Worm (Caenorhabditis elegans) whole organism, young adult: ENCODE results near the gene ndub-8.

Experiments
- C06A6.2 ChIP-seq: fragments of 200-800 bp; sonication (Bioruptor generic); conservative IDR thresholded peaks from 2 replicates; pipeline ENCODE4 v1.3.6; 2022; ENCODE audit warnings: missing genetic modification characterization, missing compliant biosample characterization
- C17E4.6 ChIP-seq: fragments of 200-800 bp; sonication (Bioruptor generic); IDR thresholded peaks from 2 replicates; pipeline ENCODE4 v1.3.6; 2022; ENCODE audit warnings: missing genetic modification reagents, missing genetic modification characterization, missing compliant biosample characterization
- F49E8.2 ChIP-seq: sonication (generic microtip); optimal IDR thresholded peaks from 3 replicates; lab custom pipeline; 2017; ENCODE audit warnings: missing genetic modification characterization, mild to moderate bottlenecking, missing compliant biosample characterization, antibody characterized with exemption, moderate library complexity; ENCODE audit not compliant: insufficient read depth
- F57A8.1 ChIP-seq: fragments of 200-800 bp; sonication (Bioruptor generic); optimal IDR thresholded peaks from 2 replicates; lab custom pipeline; 2018; ENCODE audit warnings: mild to moderate bottlenecking, missing genetic modification characterization, moderate library complexity, missing compliant biosample characterization
- K11D2.4 ChIP-seq: fragments of 200-800 bp; sonication (Bioruptor generic); IDR thresholded peaks from 2 replicates; pipeline ENCODE4 v1.3.6; 2022; ENCODE audit warnings: missing genetic modification reagents, missing genetic modification characterization, missing compliant biosample characterization
- Y95B8A.8 ChIP-seq: fragments of 200-800 bp; sonication (Bioruptor generic); IDR thresholded peaks from 2 replicates; pipeline ENCODE4 v1.3.6; 2022; ENCODE audit warnings: missing genetic modification reagents, missing genetic modification characterization, missing compliant biosample characterization
- akir-1 ChIP-seq: fragments of 200-800 bp; sonication (Bioruptor generic); optimal IDR thresholded peaks from 2 replicates; lab custom pipeline; 2018; ENCODE audit warnings: mild to moderate bottlenecking, missing genetic modification characterization, moderate library complexity, missing compliant biosample characterization
- athp-1 ChIP-seq: sonication (generic microtip); optimal IDR thresholded peaks from 2 replicates; lab custom pipeline; 2017; ENCODE audit warnings: mild to moderate bottlenecking, missing genetic modification characterization, missing compliant biosample characterization
- attf-5 ChIP-seq: fragments of 200-800 bp; sonication (Bioruptor generic); optimal IDR thresholded peaks from 2 replicates; lab custom pipeline; 2018; ENCODE audit warnings: mild to moderate bottlenecking, missing genetic modification characterization, missing compliant biosample characterization
- bed-1 ChIP-seq: fragments of 200-800 bp; sonication (Bioruptor generic); IDR thresholded peaks from 2 replicates; pipeline ENCODE4 v1.3.6; 2022; ENCODE audit warnings: missing genetic modification reagents, missing genetic modification characterization, missing compliant biosample characterization
- bed-2 ChIP-seq: fragments of 200-800 bp; sonication (Bioruptor generic); IDR thresholded peaks from 2 replicates; pipeline ENCODE4 v1.3.6; 2022; ENCODE audit warnings: missing genetic modification reagents, missing genetic modification characterization, missing compliant biosample characterization
- ccch-3 ChIP-seq: fragments of 200-800 bp; sonication (Bioruptor generic); optimal IDR thresholded peaks from 2 replicates; lab custom pipeline; 2018; ENCODE audit warnings: mild to moderate bottlenecking, missing genetic modification characterization, missing compliant biosample characterization
- cebp-1 ChIP-seq, 2 experiments: fragments of 200-800 bp in 1 of 2; sonication (Bioruptor generic) in 1 of 2; sonication (generic microtip) in 1 of 2; IDR thresholded peaks in 1 of 2; optimal IDR thresholded peaks in 1 of 2; 2 replicates each; pipeline versions ENCODE4 v1.3.6 to Lab custom; 2017 to 2022; ENCODE audit warnings: missing compliant biosample characterization in 2 of 2, missing genetic modification characterization in 2 of 2, mild to moderate bottlenecking in 1 of 2, missing genetic modification reagents in 1 of 2, moderate library complexity in 1 of 2
- ceh-40 ChIP-seq: fragments of 200-800 bp; sonication (Bioruptor generic); IDR thresholded peaks from 2 replicates; pipeline ENCODE4 v1.3.6; 2022; ENCODE audit warnings: missing genetic modification characterization, missing compliant biosample characterization
- dpl-1 ChIP-seq: fragments of 150-350 bp; optimal IDR thresholded peaks from 2 replicates; lab custom pipeline; 2014; ENCODE audit warnings: missing biosample characterization, missing genetic modification reagents, missing genetic modification characterization
- efl-1 ChIP-seq: fragments of 150-350 bp; optimal IDR thresholded peaks from 2 replicates; lab custom pipeline; 2014; ENCODE audit warnings: missing biosample characterization, missing genetic modification reagents, missing genetic modification characterization
- ekl-4 ChIP-seq: fragments of 200-800 bp; sonication (Bioruptor generic); IDR thresholded peaks from 2 replicates; pipeline ENCODE4 v1.3.6; 2022; ENCODE audit warnings: missing genetic modification reagents, missing genetic modification characterization, missing compliant biosample characterization
- ets-4 ChIP-seq: fragments of 200-800 bp; sonication (Bioruptor generic); optimal IDR thresholded peaks from 2 replicates; lab custom pipeline; 2018; ENCODE audit warnings: mild to moderate bottlenecking, missing genetic modification characterization, missing compliant biosample characterization
- him-1 ChIP-seq: sonication (generic microtip); optimal IDR thresholded peaks from 2 replicates; lab custom pipeline; 2016; ENCODE audit warnings: missing genotype, missing genetic modification reagents, missing genetic modification characterization, missing compliant biosample characterization
- hmg-1.2 ChIP-seq: fragments of 200-800 bp; sonication (Bioruptor generic); IDR thresholded peaks from 2 replicates; pipeline ENCODE4 v1.3.6; 2022; ENCODE audit warnings: missing genetic modification reagents, missing genetic modification characterization, missing compliant biosample characterization
- hsf-1 ChIP-seq: fragments of 200-800 bp; sonication (Bioruptor generic); IDR thresholded peaks from 2 replicates; pipeline ENCODE4 v1.3.6; 2022; ENCODE audit warnings: missing genetic modification reagents, missing genetic modification characterization, missing compliant biosample characterization
- let-607 ChIP-seq, 2 experiments: fragments of 200-800 bp in 1 of 2; sonication (Bioruptor generic) in 1 of 2; sonication (generic microtip) in 1 of 2; optimal IDR thresholded peaks; 2 replicates each; lab custom pipeline; 2016 to 2018; ENCODE audit warnings: mild to moderate bottlenecking in 2 of 2, missing compliant biosample characterization in 2 of 2, missing genetic modification characterization in 2 of 2, moderate library complexity in 2 of 2, missing genotype in 1 of 2
- lin-35 ChIP-seq, 3 experiments: fragments of 150-350 bp in 2 of 3; sonication (generic microtip) in 1 of 3; optimal IDR thresholded peaks; 2 replicates each; lab custom pipeline; 2014 to 2018; ENCODE audit warnings: missing biosample characterization in 3 of 3, missing genetic modification characterization in 3 of 3, missing genetic modification reagents in 3 of 3
- lin-54 ChIP-seq: fragments of 200-800 bp; sonication (Bioruptor generic); optimal IDR thresholded peaks from 2 replicates; lab custom pipeline; 2018; ENCODE audit warnings: mild to moderate bottlenecking, missing genetic modification characterization, missing compliant biosample characterization
- lsl-1 ChIP-seq: fragments of 200-800 bp; sonication (Bioruptor generic); optimal IDR thresholded peaks from 2 replicates; lab custom pipeline; 2018; ENCODE audit warnings: mild to moderate bottlenecking, missing genetic modification characterization, moderate library complexity, missing compliant biosample characterization
- madf-6 ChIP-seq: fragments of 200-800 bp; sonication (Bioruptor generic); IDR thresholded peaks from 2 replicates; pipeline ENCODE4 v1.3.6; 2022; ENCODE audit warnings: missing genetic modification reagents, missing genetic modification characterization, missing compliant biosample characterization
- nfyb-1 ChIP-seq: fragments of 200-800 bp; sonication (Bioruptor generic); IDR thresholded peaks from 2 replicates; pipeline ENCODE4 v1.3.6; 2022; ENCODE audit warnings: missing genetic modification reagents, missing genetic modification characterization, missing compliant biosample characterization
- nhr-179 ChIP-seq: sonication (generic microtip); optimal IDR thresholded peaks from 2 replicates; lab custom pipeline; 2016; ENCODE audit warnings: mild to moderate bottlenecking, missing genetic modification characterization, missing compliant biosample characterization
- nhr-80 ChIP-seq: sonication (generic microtip); optimal IDR thresholded peaks from 2 replicates; lab custom pipeline; 2016; ENCODE audit warnings: missing genetic modification characterization, missing compliant biosample characterization
- pbrm-1 ChIP-seq: fragments of 200-800 bp; sonication (Bioruptor generic); IDR thresholded peaks from 2 replicates; pipeline ENCODE4 v1.3.6; 2022; ENCODE audit warnings: missing genetic modification reagents, missing genetic modification characterization, missing compliant biosample characterization
- rcor-1 ChIP-seq: fragments of 200-800 bp; sonication (Bioruptor generic); IDR thresholded peaks from 2 replicates; pipeline ENCODE4 v1.3.6; 2022; ENCODE audit warnings: missing genetic modification reagents, missing genetic modification characterization, missing compliant biosample characterization
- repo-1 ChIP-seq: sonication (generic microtip); optimal IDR thresholded peaks from 2 replicates; lab custom pipeline; 2017; ENCODE audit warnings: mild to moderate bottlenecking, missing genetic modification characterization, missing compliant biosample characterization
- rpc-1 ChIP-seq, 2 experiments: fragments of 150-350 bp in 1 of 2; sonication (generic microtip) in 1 of 2; optimal IDR thresholded peaks; 2 replicates each; lab custom pipeline; 2014 to 2018; ENCODE audit warnings: missing biosample characterization in 1 of 2, missing genetic modification characterization in 1 of 2, missing genetic modification reagents in 1 of 2, missing genotype in 1 of 2
- snpc-1.3 ChIP-seq: sonication (generic microtip); optimal IDR thresholded peaks from 2 replicates; lab custom pipeline; 2017; ENCODE audit warnings: missing genetic modification characterization, mild to moderate bottlenecking, missing compliant biosample characterization, antibody characterized with exemption, moderate library complexity, missing genotype, missing genetic modification reagents; ENCODE audit not compliant: insufficient read depth
- somi-1 ChIP-seq: fragments of 200-800 bp; sonication (Bioruptor generic); optimal IDR thresholded peaks from 2 replicates; lab custom pipeline; 2018; ENCODE audit warnings: mild to moderate bottlenecking, missing genetic modification characterization, missing compliant biosample characterization
- unc-130 ChIP-seq: sonication (generic microtip); optimal IDR thresholded peaks from 2 replicates; lab custom pipeline; 2016; ENCODE audit warnings: missing genetic modification reagents, missing genetic modification characterization, missing compliant biosample characterization
- unc-62 ChIP-seq: fragments of 150-350 bp; optimal IDR thresholded peaks from 2 replicates; lab custom pipeline; 2014; ENCODE audit warnings: missing biosample characterization, missing genetic modification reagents, missing genetic modification characterization
- zim-3 ChIP-seq: sonication (generic microtip); optimal IDR thresholded peaks from 2 replicates; lab custom pipeline; 2017; ENCODE audit warnings: mild to moderate bottlenecking, missing genetic modification characterization, moderate library complexity, missing compliant biosample characterization
- ztf-3 ChIP-seq: fragments of 200-800 bp; sonication (Bioruptor generic); optimal IDR thresholded peaks from 2 replicates; lab custom pipeline; 2018; ENCODE audit warnings: mild to moderate bottlenecking, missing genetic modification characterization, missing compliant biosample characterization

The ndub-8 gene

DNA sequence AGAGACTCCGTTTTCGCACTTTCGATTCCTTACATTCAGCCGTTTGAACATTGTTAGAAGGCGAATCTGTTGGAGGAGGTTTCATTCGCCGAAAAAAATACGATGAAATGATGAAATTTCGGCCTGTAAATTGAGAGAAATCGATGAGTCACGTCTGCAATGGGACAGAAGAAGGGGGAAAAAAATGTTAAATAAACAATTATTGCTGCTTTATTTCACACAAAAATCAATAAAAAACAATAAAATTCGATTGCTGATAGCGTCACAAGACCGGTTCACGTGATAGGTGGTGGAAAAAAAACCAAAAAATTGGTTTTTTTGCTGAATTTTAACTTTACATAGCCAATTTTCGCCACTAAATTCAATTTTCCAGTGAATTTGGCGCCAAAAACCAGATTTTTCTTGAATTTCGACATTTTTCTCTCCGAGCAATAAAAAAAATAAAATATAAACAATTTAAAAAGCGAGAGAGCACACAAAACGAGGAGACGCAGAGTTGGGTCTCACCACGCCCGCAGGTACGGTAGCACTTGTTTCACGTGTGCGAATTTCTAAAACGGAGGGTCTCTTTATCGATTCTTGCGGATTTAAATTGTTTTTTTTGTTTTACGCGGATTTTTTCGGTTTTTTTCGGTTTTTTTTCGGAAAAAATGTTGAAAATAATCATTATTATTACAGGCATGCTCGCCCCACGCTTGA lies at the start of gene ndub-8, which contains the start of gene cup-14 (continued):
- TF ChIP-seq attf-5: peak; percentile 63
- TF ChIP-seq ztf-3 (GFP tag; lab: Kevin White, UChicago): no peak
- peak in 1 of 2 experiments; percentile 23 for TF ChIP-seq let-607 (tag; optimal IDR thresholded peaks at IDR 0.05; lab: Kevin White, UChicago)
- TF ChIP-seq madf-6 (GFP tag; lab: Robert Waterston, UW): peak; percentile 97
- peak; percentile 73 for TF ChIP-seq dpl-1 (GFP tag; lab: Kevin White, UChicago)
- TF ChIP-seq ekl-4 (GFP tag; lab: Robert Waterston, UW): peak; percentile 88
- peak; percentile 81 for TF ChIP-seq K11D2.4 (GFP tag; lab: Robert Waterston, UW)
- no peak for TF ChIP-seq akir-1 (GFP tag; lab: Kevin White, UChicago)
- no peak for TF ChIP-seq nhr-179 (tag; lab: Kevin White, UChicago)
- TF ChIP-seq F57A8.1 (GFP tag; lab: Kevin White, UChicago): no peak
- no peak for TF ChIP-seq zim-3 (tag; lab: Kevin White, UChicago)
- TF ChIP-seq repo-1: peak; percentile 21
- peak in 2 of 3 experiments; percentile 24 to 85 for TF ChIP-seq lin-35 (GFP tag; optimal IDR thresholded peaks at IDR 0.05; lab: Kevin White, UChicago)
- TF ChIP-seq rpc-1 (optimal IDR thresholded peaks at IDR 0.05; lab: Kevin White, UChicago): peak; percentile 13
- no peak for TF ChIP-seq rpc-1 (tag; optimal IDR thresholded peaks at IDR 0.05; lab: Kevin White, UChicago)
- peak; percentile 6 for TF ChIP-seq him-1 (tag; lab: Kevin White, UChicago)
- TF ChIP-seq nhr-80 (tag; lab: Kevin White, UChicago): peak; percentile 7
- TF ChIP-seq F49E8.2 (tag; lab: Kevin White, UChicago): peak; percentile 76
- peak; percentile 99 for TF ChIP-seq lsl-1 (GFP tag; lab: Kevin White, UChicago)
- peak; percentile 87; the same call in 1 of the 2 replicates for TF ChIP-seq Y95B8A.8 (GFP tag; lab: Robert Waterston, UW)
- peak; percentile 84 for TF ChIP-seq efl-1 (GFP tag; lab: Kevin White, UChicago)
- TF ChIP-seq pbrm-1: peak; percentile 84
- TF ChIP-seq somi-1 (GFP tag; lab: Kevin White, UChicago): no peak
- peak; percentile 73 for TF ChIP-seq unc-130 (GFP tag; lab: Kevin White, UChicago)
- no peak for TF ChIP-seq ceh-40 (GFP tag; lab: Robert Waterston, UW)
- TF ChIP-seq C17E4.6: peak; percentile 81
- TF ChIP-seq athp-1: peak; percentile 84
- TF ChIP-seq unc-62 (GFP tag; lab: Kevin White, UChicago): no peak
- TF ChIP-seq snpc-1.3 (tag; lab: Kevin White, UChicago): peak; percentile 85
- no peak for TF ChIP-seq C06A6.2 (GFP tag; lab: Robert Waterston, UW)
- no peak for TF ChIP-seq bed-2 (GFP tag; lab: Robert Waterston, UW)
- peak; percentile 100 for TF ChIP-seq hmg-1.2 (GFP tag; lab: Robert Waterston, UW)
- peak; percentile 85 for TF ChIP-seq lin-54 (GFP tag; lab: Kevin White, UChicago)
- peak; percentile 78 for TF ChIP-seq hsf-1 (GFP tag; lab: Robert Waterston, UW)
- no peak for TF ChIP-seq cebp-1 (GFP tag; IDR thresholded peaks at IDR 0.05; lab: Robert Waterston, UW)
- TF ChIP-seq cebp-1 (tag; optimal IDR thresholded peaks at IDR 0.05; lab: Kevin White, UChicago): peak; percentile 83
- peak; percentile 89 for TF ChIP-seq rcor-1 (GFP tag; lab: Robert Waterston, UW)
- no peak for TF ChIP-seq ccch-3 (GFP tag; lab: Kevin White, UChicago)
- TF ChIP-seq bed-1 (GFP tag; lab: Robert Waterston, UW): no peak
- peak; percentile 78 for TF ChIP-seq nfyb-1 (GFP tag; lab: Robert Waterston, UW)
- TF ChIP-seq ets-4 (GFP tag; lab: Kevin White, UChicago): no peak
